Worm (Caenorhabditis elegans) whole organism, L3 larva: ENCODE results near the gene srw-33.
A peak's percentile ranks its signal among the peaks of the same experiment; 100 is the strongest.

Experiments used
- R02D3.7 ChIP-seq: fragments of 150-350 bp; optimal IDR thresholded peaks from 2 replicates; lab custom pipeline; 2014; ENCODE audit warnings: missing biosample characterization, missing genetic modification characterization
- ZK546.5 ChIP-seq: sonication (generic microtip); optimal IDR thresholded peaks from 2 replicates; lab custom pipeline; 2017; ENCODE audit warnings: missing biosample characterization, missing genetic modification characterization
- aly-2 ChIP-seq: fragments of 150-350 bp; optimal IDR thresholded peaks from 2 replicates; lab custom pipeline; 2014; ENCODE audit warnings: missing biosample characterization, missing genetic modification characterization
- ama-1 ChIP-seq: fragments of 150-350 bp; optimal IDR thresholded peaks from 2 replicates; lab custom pipeline; 2018
- ceh-16 ChIP-seq: sonication (generic microtip); optimal IDR thresholded peaks from 2 replicates; lab custom pipeline; 2017; ENCODE audit warnings: missing biosample characterization, missing genetic modification characterization
- ceh-28 ChIP-seq: fragments of 150-350 bp; optimal IDR thresholded peaks from 2 replicates; lab custom pipeline; 2014; ENCODE audit warnings: missing biosample characterization, missing genetic modification reagents, missing genetic modification characterization
- ceh-82 ChIP-seq: fragments of 150-350 bp; optimal IDR thresholded peaks from 2 replicates; lab custom pipeline; 2014; ENCODE audit warnings: missing biosample characterization, missing genetic modification characterization
- ceh-9 ChIP-seq: sonication (generic microtip); optimal IDR thresholded peaks from 2 replicates; lab custom pipeline; 2018; ENCODE audit warnings: missing biosample characterization, missing genetic modification characterization
- daf-12 ChIP-seq: fragments of 150-350 bp; optimal IDR thresholded peaks from 2 replicates; lab custom pipeline; 2014; ENCODE audit warnings: missing biosample characterization, missing genetic modification reagents, missing genetic modification characterization
- egl-27 ChIP-seq: sonication (generic microtip); optimal IDR thresholded peaks from 4 replicates; lab custom pipeline; 2017; ENCODE audit warnings: missing biosample characterization, missing genetic modification reagents, missing genetic modification characterization
- egl-5 ChIP-seq: fragments of 150-350 bp; optimal IDR thresholded peaks from 2 replicates; lab custom pipeline; 2017; ENCODE audit warnings: missing biosample characterization, missing genetic modification reagents, missing genetic modification characterization, inconsistent platforms
- elt-1 ChIP-seq: fragments of 150-350 bp; optimal IDR thresholded peaks from 2 replicates; lab custom pipeline; 2014; ENCODE audit warnings: missing biosample characterization, missing genetic modification characterization
- elt-2 ChIP-seq: sonication (generic microtip); optimal IDR thresholded peaks from 2 replicates; lab custom pipeline; 2016; ENCODE audit warnings: missing genetic modification reagents, mild to moderate bottlenecking, missing genetic modification characterization, missing compliant biosample characterization
- elt-3 ChIP-seq, 3 experiments: fragments of 150-350 bp in 1 of 3; sonication (generic microtip) in 2 of 3; optimal IDR thresholded peaks; 2 replicates in 2 of 3; 4 replicates in 1 of 3; lab custom pipeline; 2014 to 2017; ENCODE audit warnings: missing biosample characterization in 3 of 3, missing genetic modification characterization in 3 of 3
- eor-1 ChIP-seq, 2 experiments: fragments of 150-350 bp; optimal IDR thresholded peaks; 2 replicates each; lab custom pipeline; 2014 to 2018; ENCODE audit warnings: missing biosample characterization in 2 of 2, missing genetic modification characterization in 2 of 2
- fkh-10 ChIP-seq: sonication (generic microtip); optimal IDR thresholded peaks from 2 replicates; lab custom pipeline; 2017; ENCODE audit warnings: missing biosample characterization, missing genetic modification reagents, missing genetic modification characterization
- fkh-2 ChIP-seq: fragments of 150-350 bp; optimal IDR thresholded peaks from 2 replicates; lab custom pipeline; 2014; ENCODE audit warnings: missing biosample characterization, missing genetic modification reagents, missing genetic modification characterization
- fos-1 ChIP-seq: fragments of 150-350 bp; optimal IDR thresholded peaks from 2 replicates; lab custom pipeline; 2014; ENCODE audit warnings: missing biosample characterization, missing genetic modification characterization
- hmg-11 ChIP-seq: sonication (generic microtip); optimal IDR thresholded peaks from 2 replicates; lab custom pipeline; 2016; ENCODE audit warnings: missing genetic modification characterization, missing compliant biosample characterization
- jun-1 ChIP-seq: fragments of 150-350 bp; optimal IDR thresholded peaks from 2 replicates; lab custom pipeline; 2014; ENCODE audit warnings: missing biosample characterization, missing genetic modification reagents, missing genetic modification characterization
- lin-15B ChIP-seq: fragments of 150-350 bp; optimal IDR thresholded peaks from 2 replicates; lab custom pipeline; 2014; ENCODE audit warnings: missing biosample characterization, missing genetic modification characterization
- lin-39 ChIP-seq: fragments of 150-350 bp; optimal IDR thresholded peaks from 2 replicates; lab custom pipeline; 2018; ENCODE audit warnings: missing biosample characterization, missing genetic modification reagents, missing genetic modification characterization
- lsy-12 ChIP-seq: sonication (generic microtip); optimal IDR thresholded peaks from 2 replicates; lab custom pipeline; 2016; ENCODE audit warnings: mild to moderate bottlenecking, missing genetic modification characterization, missing compliant biosample characterization
- mdl-1 ChIP-seq: fragments of 150-350 bp; optimal IDR thresholded peaks from 2 replicates; lab custom pipeline; 2014; ENCODE audit warnings: missing biosample characterization, missing genetic modification characterization
- mml-1 ChIP-seq: fragments of 150-350 bp; sonication (generic microtip); optimal IDR thresholded peaks from 3 replicates; lab custom pipeline; 2014; ENCODE audit warnings: missing biosample characterization, missing genetic modification characterization
- nfya-1 ChIP-seq: sonication (generic microtip); optimal IDR thresholded peaks from 2 replicates; lab custom pipeline; 2017; ENCODE audit warnings: missing genetic modification characterization, mild to moderate bottlenecking, missing compliant biosample characterization, antibody characterized with exemption, moderate library complexity; ENCODE audit not compliant: insufficient read depth
- nhr-11 ChIP-seq: fragments of 150-350 bp; optimal IDR thresholded peaks from 2 replicates; lab custom pipeline; 2014; ENCODE audit warnings: missing biosample characterization, missing genetic modification characterization
- nhr-12 ChIP-seq: fragments of 150-350 bp; optimal IDR thresholded peaks from 2 replicates; lab custom pipeline; 2014; ENCODE audit warnings: missing biosample characterization, missing genetic modification characterization
- nhr-23 ChIP-seq: fragments of 150-350 bp; optimal IDR thresholded peaks from 2 replicates; lab custom pipeline; 2014; ENCODE audit warnings: missing biosample characterization, missing genetic modification reagents, missing genetic modification characterization
- nhr-237 ChIP-seq: fragments of 150-350 bp; optimal IDR thresholded peaks from 2 replicates; lab custom pipeline; 2014; ENCODE audit warnings: missing biosample characterization, missing genetic modification characterization
- nhr-25 ChIP-seq: sonication (generic microtip); optimal IDR thresholded peaks from 2 replicates; lab custom pipeline; 2017; ENCODE audit warnings: missing biosample characterization, missing genetic modification characterization
- nhr-28 ChIP-seq: fragments of 150-350 bp; optimal IDR thresholded peaks from 2 replicates; lab custom pipeline; 2014; ENCODE audit warnings: missing biosample characterization, missing genetic modification characterization
- nhr-43 ChIP-seq: sonication (generic microtip); optimal IDR thresholded peaks from 2 replicates; lab custom pipeline; 2016; ENCODE audit warnings: mild to moderate bottlenecking, missing genetic modification characterization, missing compliant biosample characterization; ENCODE audit not compliant: poor library complexity, severe bottlenecking
- nhr-67 ChIP-seq: fragments of 150-350 bp; optimal IDR thresholded peaks from 2 replicates; lab custom pipeline; 2014; ENCODE audit warnings: missing biosample characterization, missing genetic modification characterization
- nhr-76 ChIP-seq: fragments of 150-350 bp; sonication (generic microtip); optimal IDR thresholded peaks from 5 replicates; lab custom pipeline; 2014; ENCODE audit warnings: missing biosample characterization, missing genetic modification characterization
- nhr-77 ChIP-seq: fragments of 150-350 bp; optimal IDR thresholded peaks from 2 replicates; lab custom pipeline; 2014; ENCODE audit warnings: missing biosample characterization, missing genetic modification characterization
- pha-4 ChIP-seq: fragments of 150-350 bp; optimal IDR thresholded peaks from 2 replicates; lab custom pipeline; 2014; ENCODE audit warnings: missing biosample characterization, missing genetic modification reagents, missing genetic modification characterization
- pqm-1 ChIP-seq: fragments of 150-350 bp; optimal IDR thresholded peaks from 2 replicates; lab custom pipeline; 2017; ENCODE audit warnings: missing biosample characterization, missing genetic modification characterization, inconsistent platforms
- sea-2 ChIP-seq: fragments of 150-350 bp; sonication (generic microtip); optimal IDR thresholded peaks from 4 replicates; lab custom pipeline; 2014; ENCODE audit warnings: missing biosample characterization, missing genetic modification reagents, missing genetic modification characterization
- skn-1 ChIP-seq: fragments of 150-350 bp; optimal IDR thresholded peaks from 2 replicates; lab custom pipeline; 2014; ENCODE audit warnings: missing biosample characterization, missing genetic modification characterization
- snpc-4 ChIP-seq: fragments of 150-350 bp; optimal IDR thresholded peaks from 2 replicates; lab custom pipeline; 2014; ENCODE audit warnings: missing biosample characterization, missing genetic modification characterization
- tbx-2 ChIP-seq: sonication (generic microtip); optimal IDR thresholded peaks from 2 replicates; lab custom pipeline; 2016; ENCODE audit warnings: mild to moderate bottlenecking, missing genetic modification characterization, missing compliant biosample characterization
- unc-39 ChIP-seq: sonication (generic microtip); optimal IDR thresholded peaks from 4 replicates; lab custom pipeline; 2017; ENCODE audit warnings: missing biosample characterization, missing genetic modification characterization
- unc-62 ChIP-seq: fragments of 150-350 bp; sonication (generic microtip); optimal IDR thresholded peaks from 4 replicates; lab custom pipeline; 2014; ENCODE audit warnings: missing biosample characterization, missing genetic modification reagents, missing genetic modification characterization
- zag-1 ChIP-seq: fragments of 150-350 bp; optimal IDR thresholded peaks from 2 replicates; lab custom pipeline; 2014; ENCODE audit warnings: missing biosample characterization, missing genetic modification characterization
- ztf-11 ChIP-seq: fragments of 150-350 bp; optimal IDR thresholded peaks from 2 replicates; lab custom pipeline; 2014; ENCODE audit warnings: missing biosample characterization, missing genetic modification characterization
- ztf-4 ChIP-seq: fragments of 150-350 bp; optimal IDR thresholded peaks from 2 replicates; lab custom pipeline; 2014; ENCODE audit warnings: missing biosample characterization, missing genetic modification characterization

The srw-33 gene

ce11 chrV:15466017-15466416 lies 14.7 kb upstream of the srw-33 start:
- no peak for TF ChIP-seq egl-27 (tag; lab: Kevin White, UChicago)
- TF ChIP-seq tbx-2 (tag; lab: Kevin White, UChicago): no peak
- no peak for TF ChIP-seq nhr-76 (tag; lab: Kevin White, UChicago)
- no peak for TF ChIP-seq nhr-28 (tag; lab: Kevin White, UChicago)
- TF ChIP-seq ZK546.5 (tag; lab: Kevin White, UChicago): no peak
- no peak for TF ChIP-seq nhr-67
- TF ChIP-seq pha-4: no peak
- TF ChIP-seq nhr-43: no peak
- TF ChIP-seq nfya-1 (tag; lab: Kevin White, UChicago): no peak
- TF ChIP-seq fkh-2 (tag; lab: Kevin White, UChicago): no peak
- TF ChIP-seq snpc-4 (tag; lab: Kevin White, UChicago): no peak
- no peak for TF ChIP-seq unc-39 (tag; lab: Kevin White, UChicago)
- TF ChIP-seq jun-1 (tag; lab: Kevin White, UChicago): no peak

ce11 chrV:15465032-15465727 lies 13.9 kb upstream of the srw-33 start, which contains the start of gene pqn-71:
pqn-71 (plus strand) TSS chrV:15465677.
- TF ChIP-seq pqm-1 (tag; lab: Kevin White, UChicago) (peak; percentile 68), egl-27 (tag; lab: Kevin White, UChicago) (peak; percentile 82), egl-5 (no peak), unc-62 (GFP tag; lab: Kevin White, UChicago) (no peak), daf-12 (tag; lab: Kevin White, UChicago) (no peak), ztf-4 (tag; lab: Kevin White, UChicago) (no peak), elt-3 (tag; optimal IDR thresholded peaks at IDR 0.05; lab: Kevin White, UChicago) (peak in 1 of 3 experiments; percentile 76), pha-4 (no peak), ztf-11 (no peak), aly-2 (tag; lab: Kevin White, UChicago) (no peak), nfya-1 (tag; lab: Kevin White, UChicago) (no peak), ceh-82 (peak; percentile 40), lin-39 (peak; percentile 63), sea-2 (GFP tag; lab: Kevin White, UChicago) (no peak), tbx-2 (tag; lab: Kevin White, UChicago) (peak; percentile 85), nhr-237 (tag; lab: Kevin White, UChicago) (no peak), ZK546.5 (tag; lab: Kevin White, UChicago) (no peak), zag-1 (tag; lab: Kevin White, UChicago) (no peak), ama-1 (no peak), elt-2 (peak; percentile 85), nhr-23 (tag; lab: Kevin White, UChicago) (peak; percentile 81), nhr-76 (tag; lab: Kevin White, UChicago) (peak; percentile 76), ceh-16 (no peak), nhr-77 (tag; lab: Kevin White, UChicago) (peak; percentile 70), snpc-4 (tag; lab: Kevin White, UChicago) (peak; percentile 64), mdl-1 (peak; percentile 11), fkh-10 (GFP tag; lab: Kevin White, UChicago) (no peak), nhr-28 (tag; lab: Kevin White, UChicago) (no peak), lin-15B (peak; percentile 67), R02D3.7 (peak; percentile 54), lsy-12 (tag; lab: Kevin White, UChicago) (peak; percentile 71), nhr-43 (peak; percentile 76), skn-1 (tag; lab: Kevin White, UChicago) (peak; percentile 70), jun-1 (tag; lab: Kevin White, UChicago) (peak; percentile 90), mml-1 (no peak), nhr-25 (peak; percentile 77), fos-1 (tag; lab: Kevin White, UChicago) (peak; percentile 83), eor-1 (tag; optimal IDR thresholded peaks at IDR 0.05; lab: Kevin White, UChicago) (no peak), nhr-12 (tag; lab: Kevin White, UChicago) (no peak), fkh-2 (tag; lab: Kevin White, UChicago) (no peak), ceh-9 (tag; lab: Kevin White, UChicago) (no peak), hmg-11 (tag; lab: Kevin White, UChicago) (peak; percentile 56), unc-39 (tag; lab: Kevin White, UChicago) (no peak), nhr-11 (tag; lab: Kevin White, UChicago) (peak; percentile 14), nhr-67 (no peak), elt-1 (tag; lab: Kevin White, UChicago) (no peak), ceh-28 (tag; lab: Kevin White, UChicago) (no peak)
